Worm (Caenorhabditis elegans) whole organism, late embryonic: Measurements from ENCODE around the gene dnj-10.

Experiments
- C38D4.7 ChIP-seq: fragments of 200-800 bp; sonication (Bioruptor generic); optimal IDR thresholded peaks from 2 replicates; lab custom pipeline; 2018; ENCODE audit warnings: mild to moderate bottlenecking, missing genetic modification characterization, moderate library complexity, missing compliant biosample characterization
- F13H6.1 ChIP-seq: sonication (generic microtip); optimal IDR thresholded peaks from 2 replicates; lab custom pipeline; 2016; ENCODE audit warnings: missing genetic modification characterization, missing compliant biosample characterization
- K02D7.2 ChIP-seq: sonication (generic microtip); optimal IDR thresholded peaks from 2 replicates; lab custom pipeline; 2017; ENCODE audit warnings: mild to moderate bottlenecking, missing genetic modification characterization, missing compliant biosample characterization
- T23F11.4 ChIP-seq: fragments of 200-800 bp; sonication (Bioruptor generic); optimal IDR thresholded peaks from 2 replicates; lab custom pipeline; 2018; ENCODE audit warnings: mild to moderate bottlenecking, missing genetic modification characterization, missing compliant biosample characterization
- ahr-1 ChIP-seq: sonication (generic microtip); optimal IDR thresholded peaks from 2 replicates; lab custom pipeline; 2016; ENCODE audit warnings: missing genetic modification characterization, missing compliant biosample characterization
- ceh-19 ChIP-seq: fragments of 200-800 bp; sonication (Bioruptor generic); optimal IDR thresholded peaks from 2 replicates; lab custom pipeline; 2018; ENCODE audit warnings: mild to moderate bottlenecking, missing genetic modification characterization, missing compliant biosample characterization
- ceh-2 ChIP-seq: sonication (generic microtip); optimal IDR thresholded peaks from 2 replicates; lab custom pipeline; 2016; ENCODE audit warnings: missing genotype, missing genetic modification characterization, missing compliant biosample characterization
- ceh-22 ChIP-seq: sonication (generic microtip); optimal IDR thresholded peaks from 2 replicates; lab custom pipeline; 2017; ENCODE audit warnings: missing biosample characterization, missing genetic modification characterization
- ceh-45 ChIP-seq: fragments of 200-800 bp; sonication (Bioruptor generic); IDR thresholded peaks from 2 replicates; pipeline ENCODE4 v1.3.6; 2022; ENCODE audit warnings: missing genetic modification reagents, missing genetic modification characterization, missing compliant biosample characterization
- ceh-48 ChIP-seq: sonication (generic microtip); optimal IDR thresholded peaks from 2 replicates; lab custom pipeline; 2016; ENCODE audit warnings: missing genetic modification characterization, inconsistent platforms, missing compliant biosample characterization
- ceh-9 ChIP-seq: sonication (generic microtip); optimal IDR thresholded peaks from 2 replicates; lab custom pipeline; 2016; ENCODE audit warnings: mild to moderate bottlenecking, missing genetic modification characterization, inconsistent platforms, missing compliant biosample characterization
- che-1 ChIP-seq: sonication (generic microtip); optimal IDR thresholded peaks from 2 replicates; lab custom pipeline; 2016; ENCODE audit warnings: mild to moderate bottlenecking, missing genetic modification characterization, missing compliant biosample characterization
- fax-1 ChIP-seq: sonication (generic microtip); optimal IDR thresholded peaks from 2 replicates; lab custom pipeline; 2016; ENCODE audit warnings: missing genotype, missing genetic modification characterization, missing compliant biosample characterization
- fkh-10 ChIP-seq: fragments of 150-350 bp; optimal IDR thresholded peaks from 2 replicates; lab custom pipeline; 2014; ENCODE audit warnings: missing biosample characterization, missing genetic modification reagents, missing genetic modification characterization
- hlh-15 ChIP-seq: sonication (generic microtip); optimal IDR thresholded peaks from 2 replicates; lab custom pipeline; 2016; ENCODE audit warnings: missing genetic modification characterization, missing compliant biosample characterization
- hlh-6 ChIP-seq: sonication (generic microtip); optimal IDR thresholded peaks from 2 replicates; lab custom pipeline; 2016; ENCODE audit warnings: missing genotype, missing genetic modification characterization, missing compliant biosample characterization
- mec-3 ChIP-seq: sonication (generic microtip); optimal IDR thresholded peaks from 2 replicates; lab custom pipeline; 2016; ENCODE audit warnings: borderline replicate concordance, missing genetic modification characterization, missing compliant biosample characterization
- nhr-232 ChIP-seq: sonication (generic microtip); optimal IDR thresholded peaks from 2 replicates; lab custom pipeline; 2016; ENCODE audit warnings: missing genetic modification characterization, missing compliant biosample characterization
- npax-4 ChIP-seq: sonication (generic microtip); optimal IDR thresholded peaks from 2 replicates; lab custom pipeline; 2016; ENCODE audit warnings: missing genetic modification characterization, missing compliant biosample characterization
- odd-2 ChIP-seq: sonication (generic microtip); optimal IDR thresholded peaks from 2 replicates; lab custom pipeline; 2017; ENCODE audit warnings: antibody characterized with exemption, mild to moderate bottlenecking, missing genetic modification characterization, missing compliant biosample characterization
- pat-9 ChIP-seq: fragments of 200-800 bp; sonication (Bioruptor generic); optimal IDR thresholded peaks from 2 replicates; lab custom pipeline; 2018; ENCODE audit warnings: mild to moderate bottlenecking, missing genetic modification characterization, moderate library complexity, missing compliant biosample characterization
- pax-1 ChIP-seq: fragments of 150-350 bp; optimal IDR thresholded peaks from 2 replicates; lab custom pipeline; 2014; ENCODE audit warnings: missing biosample characterization, missing genetic modification characterization
- pha-2 ChIP-seq: sonication (generic microtip); optimal IDR thresholded peaks from 2 replicates; lab custom pipeline; 2017; ENCODE audit warnings: mild to moderate bottlenecking, missing genetic modification characterization, missing compliant biosample characterization
- pros-1 ChIP-seq: fragments of 150-350 bp; optimal IDR thresholded peaks from 2 replicates; lab custom pipeline; 2014; ENCODE audit warnings: missing biosample characterization, missing genetic modification reagents, missing genetic modification characterization
- rnt-1 ChIP-seq: sonication (generic microtip); optimal IDR thresholded peaks from 2 replicates; lab custom pipeline; 2016; ENCODE audit warnings: missing genetic modification characterization, missing compliant biosample characterization
- sdc-2 ChIP-seq: sonication (generic microtip); optimal IDR thresholded peaks from 2 replicates; lab custom pipeline; 2016; ENCODE audit warnings: missing genotype, missing genetic modification characterization, missing compliant biosample characterization
- sox-2 ChIP-seq: fragments of 200-800 bp; sonication (Bioruptor generic); IDR thresholded peaks from 2 replicates; pipeline ENCODE4 v1.3.6; 2022; ENCODE audit warnings: missing genetic modification reagents, missing genetic modification characterization, missing compliant biosample characterization
- syd-9 ChIP-seq: sonication (generic microtip); optimal IDR thresholded peaks from 2 replicates; lab custom pipeline; 2016; ENCODE audit warnings: mild to moderate bottlenecking, missing genetic modification characterization, moderate library complexity, missing compliant biosample characterization
- tbx-2 ChIP-seq: sonication (generic microtip); optimal IDR thresholded peaks from 2 replicates; lab custom pipeline; 2016; ENCODE audit warnings: missing genetic modification characterization, missing compliant biosample characterization
- tbx-7 ChIP-seq: sonication (generic microtip); optimal IDR thresholded peaks from 2 replicates; lab custom pipeline; 2016; ENCODE audit warnings: missing genotype, missing genetic modification characterization, missing compliant biosample characterization
- ttx-3 ChIP-seq: sonication (generic microtip); optimal IDR thresholded peaks from 2 replicates; lab custom pipeline; 2016; ENCODE audit warnings: missing genetic modification reagents, missing genetic modification characterization, missing compliant biosample characterization
- unc-3 ChIP-seq, 2 experiments: fragments of 200-800 bp in 1 of 2; sonication (Bioruptor generic) in 1 of 2; sonication (generic microtip) in 1 of 2; conservative IDR thresholded peaks in 1 of 2; optimal IDR thresholded peaks in 1 of 2; 2 replicates each; pipeline versions ENCODE4 v1.3.6 to Lab custom; 2016 to 2022; ENCODE audit warnings: missing compliant biosample characterization in 2 of 2, missing genetic modification characterization in 2 of 2, missing genetic modification reagents in 1 of 2
- unc-42 ChIP-seq: sonication (generic microtip); optimal IDR thresholded peaks from 2 replicates; lab custom pipeline; 2016; ENCODE audit warnings: missing genotype, missing genetic modification characterization, missing compliant biosample characterization
- unc-55 ChIP-seq: sonication (generic microtip); optimal IDR thresholded peaks from 2 replicates; lab custom pipeline; 2017; ENCODE audit warnings: missing biosample characterization, missing genetic modification reagents, missing genetic modification characterization
- unc-86 ChIP-seq: sonication (generic microtip); optimal IDR thresholded peaks from 2 replicates; lab custom pipeline; 2016; ENCODE audit warnings: missing genetic modification characterization, missing compliant biosample characterization
- zip-5 ChIP-seq: sonication (generic microtip); optimal IDR thresholded peaks from 2 replicates; lab custom pipeline; 2016; ENCODE audit warnings: missing genetic modification characterization, missing compliant biosample characterization

Gene dnj-10

DNA sequence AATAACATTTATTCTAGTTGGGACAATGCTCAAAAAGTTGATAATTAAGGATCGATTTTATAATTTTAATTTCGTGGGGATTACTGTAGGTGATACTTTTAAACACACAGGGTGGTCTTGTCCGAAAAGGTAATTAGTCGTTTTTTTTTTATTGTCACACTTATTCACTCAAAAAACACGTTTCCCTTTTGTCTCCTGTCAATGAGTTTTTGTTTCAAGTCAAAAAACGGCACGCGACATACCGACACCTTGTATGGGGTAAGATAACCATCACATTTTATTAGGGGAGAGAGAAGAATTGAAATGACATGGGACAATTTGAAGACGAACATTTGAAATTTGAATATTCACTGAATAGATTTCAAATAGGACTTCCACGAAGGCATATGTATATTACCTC, 5.8 kb upstream of the dnj-10 start:
- no peak for TF ChIP-seq syd-9
- no peak for TF ChIP-seq ceh-9 (tag; lab: Kevin White, UChicago)
- no peak for TF ChIP-seq pax-1
- no peak for TF ChIP-seq hlh-6 (tag; lab: Kevin White, UChicago)
- TF ChIP-seq mec-3 (tag; lab: Kevin White, UChicago): no peak
- no peak for TF ChIP-seq fkh-10 (GFP tag; lab: Kevin White, UChicago)
- no peak for TF ChIP-seq F13H6.1 (tag; lab: Kevin White, UChicago)
- TF ChIP-seq K02D7.2 (tag; lab: Kevin White, UChicago): no peak
- no peak for TF ChIP-seq ceh-19
- no peak for TF ChIP-seq ceh-45 (GFP tag; lab: Robert Waterston, UW)

DNA sequence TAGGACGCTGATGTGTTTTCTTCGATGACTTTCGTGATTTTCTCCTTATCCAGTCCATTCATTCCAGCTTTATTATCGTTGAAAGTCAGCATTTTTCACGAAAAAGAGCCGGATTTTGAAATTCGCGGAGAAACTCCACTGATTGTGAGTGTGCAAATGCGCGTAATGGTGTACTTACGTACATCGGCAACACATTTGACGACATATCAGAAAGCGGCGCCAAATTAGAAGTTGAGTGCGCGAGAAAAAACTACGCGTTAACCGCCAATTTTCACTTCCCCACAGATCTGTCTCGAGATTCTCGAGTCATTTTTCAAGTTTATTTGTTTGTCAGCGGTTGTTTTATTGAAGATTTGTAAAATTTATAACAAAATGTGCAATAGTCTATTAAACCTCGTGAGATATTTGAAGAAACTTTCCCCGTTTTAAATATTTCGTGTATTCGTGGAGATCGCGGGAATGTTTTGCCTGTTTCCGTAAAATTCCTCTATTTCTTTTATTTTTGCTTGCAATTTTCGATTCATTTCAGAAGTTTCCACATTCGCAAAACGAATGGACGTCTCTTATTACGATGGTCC, 2.5 kb upstream of the dnj-10 start, which contains the start of the genes polk-1 and gpr-1:
polk-1 (minus strand) TSS at position 186 of the 578 bp plus-strand sequence.
gpr-1 (plus strand) TSS at position 528 of the 578 bp plus-strand sequence.
- TF ChIP-seq tbx-2 (tag; lab: Kevin White, UChicago): no peak
- no peak for TF ChIP-seq fax-1 (tag; lab: Kevin White, UChicago)
- no peak for TF ChIP-seq ceh-48 (tag; lab: Kevin White, UChicago)
- TF ChIP-seq, all 69 proteins: peak for 0

DNA sequence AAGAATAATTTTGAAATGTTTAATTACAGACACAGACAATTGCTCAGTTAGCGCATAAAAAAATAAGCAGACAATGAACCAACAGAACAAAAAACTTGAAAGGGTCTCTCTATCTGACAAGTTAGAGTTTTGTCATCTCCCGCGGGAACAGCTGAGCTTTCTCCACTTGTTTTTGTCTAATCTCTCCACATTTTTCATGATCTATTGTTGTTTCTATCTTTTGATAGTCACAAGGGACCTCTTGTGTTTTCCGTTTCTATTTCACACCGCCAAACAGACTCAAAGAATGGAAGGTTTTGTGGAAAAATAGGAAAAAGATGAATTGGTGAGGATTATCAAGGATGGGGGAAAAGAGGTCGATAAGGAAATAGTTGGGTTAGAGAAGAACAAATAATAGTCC, 5.8 kb downstream of the dnj-10 start:
- TF ChIP-seq unc-55 (GFP tag; lab: Kevin White, UChicago) (no peak), pha-2 (tag; lab: Kevin White, UChicago) (no peak), zip-5 (tag; lab: Kevin White, UChicago) (no peak), odd-2 (tag; lab: Kevin White, UChicago) (no peak), ceh-2 (tag; lab: Kevin White, UChicago) (no peak), C38D4.7 (no peak), pros-1 (tag; lab: Kevin White, UChicago) (no peak), hlh-15 (tag; lab: Kevin White, UChicago) (no peak), ahr-1 (tag; lab: Kevin White, UChicago) (no peak), hlh-6 (tag; lab: Kevin White, UChicago) (no peak), pax-1 (no peak), sox-2 (GFP tag; lab: Robert Waterston, UW) (no peak)

DNA sequence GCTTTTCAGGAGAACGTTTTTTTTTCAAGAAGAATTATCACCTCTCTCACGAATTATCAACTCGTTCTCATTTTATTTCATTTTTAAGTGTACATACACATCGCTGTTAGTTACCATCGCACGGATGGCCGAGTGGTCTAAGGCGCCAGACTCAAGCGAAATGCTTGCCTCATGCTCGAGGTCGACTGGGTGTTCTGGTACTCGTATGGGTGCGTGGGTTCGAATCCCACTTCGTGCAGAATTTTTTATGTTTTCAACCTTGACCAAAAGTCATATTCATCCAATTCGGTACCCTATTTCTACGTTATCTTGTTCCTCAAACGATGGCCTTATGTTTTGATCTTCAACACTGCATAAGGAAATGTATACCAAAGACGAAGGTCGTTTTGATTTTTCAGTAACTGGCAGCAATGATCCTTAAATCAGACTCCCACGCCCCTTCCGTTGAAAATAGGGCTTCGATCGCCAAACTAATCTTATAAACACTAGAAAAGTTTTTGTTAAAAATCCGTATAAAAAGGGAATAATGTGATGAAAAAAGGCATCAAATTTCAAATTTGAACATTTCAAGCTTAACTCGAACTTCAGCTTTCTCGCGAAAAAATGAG, 8.3 kb downstream of the dnj-10 start, which contains the start of gene fip-1:
fip-1 (plus strand) TSS at position 558 of the 608 bp plus-strand sequence.
- TF ChIP-seq odd-2 (tag; lab: Kevin White, UChicago) (no peak), hlh-6 (tag; lab: Kevin White, UChicago) (no peak), unc-3 (GFP tag; conservative IDR thresholded peaks at IDR 0.05; lab: Robert Waterston, UW) (no peak), unc-3 (tag; optimal IDR thresholded peaks at IDR 0.05; lab: Kevin White, UChicago) (no peak), ceh-9 (tag; lab: Kevin White, UChicago) (no peak), pat-9 (tag; lab: Kevin White, UChicago) (no peak), T23F11.4 (no peak), unc-42 (tag; lab: Kevin White, UChicago) (no peak), npax-4 (tag; lab: Kevin White, UChicago) (no peak), syd-9 (no peak), K02D7.2 (tag; lab: Kevin White, UChicago) (no peak)

- TF ChIP-seq unc-3 (GFP tag; conservative IDR thresholded peaks at IDR 0.05; lab: Robert Waterston, UW): no peak
- TF ChIP-seq unc-3 (tag; optimal IDR thresholded peaks at IDR 0.05; lab: Kevin White, UChicago): no peak
- TF ChIP-seq F13H6.1 (tag; lab: Kevin White, UChicago): no peak
Observed at ce11 chrIII:8643639-8644038, 12.7 kb downstream of the dnj-10 start, which contains the start of gene twk-7. twk-7 (minus strand) TSS chrIII:8643739.

DNA sequence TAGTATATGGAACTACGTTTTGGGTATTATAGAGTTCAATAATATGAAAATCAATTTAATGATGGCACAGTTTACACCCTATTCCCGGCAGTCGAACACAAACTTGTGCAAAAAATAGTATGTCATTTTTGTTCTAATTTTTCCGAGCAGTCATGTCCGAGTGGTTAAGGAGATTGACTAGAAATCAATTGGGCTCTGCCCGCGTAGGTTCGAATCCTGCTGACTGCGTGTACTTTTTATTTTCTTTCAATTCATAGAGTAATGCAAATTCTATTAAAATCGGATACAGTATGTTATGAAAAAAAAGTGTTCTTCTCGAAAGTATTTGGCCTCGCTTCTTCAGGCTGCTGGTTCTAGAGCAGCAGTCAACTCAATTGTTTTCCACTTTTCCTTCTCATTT, 15.1 kb downstream of the dnj-10 start:
- TF ChIP-seq tbx-2 (tag; lab: Kevin White, UChicago) (no peak), fax-1 (tag; lab: Kevin White, UChicago) (no peak), T23F11.4 (no peak), ceh-45 (GFP tag; lab: Robert Waterston, UW) (no peak), unc-55 (GFP tag; lab: Kevin White, UChicago) (no peak), unc-86 (tag; lab: Kevin White, UChicago) (no peak), sdc-2 (tag; lab: Kevin White, UChicago) (no peak), rnt-1 (tag; lab: Kevin White, UChicago) (no peak), ceh-22 (no peak), che-1 (tag; lab: Kevin White, UChicago) (no peak), nhr-232 (tag; lab: Kevin White, UChicago) (no peak), ttx-3 (tag; lab: Kevin White, UChicago) (no peak), tbx-7 (no peak)
